Worm (Caenorhabditis elegans) whole organism, L4 larva: ENCODE data around the gene mtrr-1.
A peak's percentile ranks its signal among the peaks of the same experiment; 100 is the strongest.

Source experiments
- F37D6.2 ChIP-seq: sonication (generic microtip); optimal IDR thresholded peaks from 2 replicates; lab custom pipeline; 2016; ENCODE audit warnings: mild to moderate bottlenecking, missing genetic modification characterization, missing compliant biosample characterization
- F44E2.7 ChIP-seq: fragments of 200-800 bp; sonication (Bioruptor generic); IDR thresholded peaks from 2 replicates; pipeline ENCODE4 v2.1.2; 2022; ENCODE audit warnings: missing genetic modification characterization, missing compliant biosample characterization
- Y105C5A.15 ChIP-seq: fragments of 200-800 bp; sonication (Bioruptor generic); IDR thresholded peaks from 2 replicates; pipeline ENCODE4 v1.3.6; 2022; ENCODE audit warnings: missing genetic modification characterization, missing compliant biosample characterization
- Y5F2A.4 ChIP-seq: fragments of 200-800 bp; sonication (Bioruptor generic); optimal IDR thresholded peaks from 2 replicates; lab custom pipeline; 2018; ENCODE audit warnings: mild to moderate bottlenecking, missing genetic modification characterization, missing compliant biosample characterization
- ZK337.2 ChIP-seq: fragments of 200-800 bp; sonication (Bioruptor generic); IDR thresholded peaks from 2 replicates; pipeline ENCODE4 v1.3.6; 2022; ENCODE audit warnings: missing genetic modification reagents, missing genetic modification characterization, missing compliant biosample characterization
- ZK546.5 ChIP-seq, 2 experiments: sonication (generic microtip); optimal IDR thresholded peaks; 2 replicates each; lab custom pipeline; 2017; ENCODE audit warnings: missing biosample characterization in 2 of 2, missing genetic modification characterization in 2 of 2
- aly-2 ChIP-seq: sonication (generic microtip); optimal IDR thresholded peaks from 2 replicates; lab custom pipeline; 2018; ENCODE audit warnings: missing biosample characterization, missing genetic modification characterization
- cey-2 ChIP-seq: sonication (generic microtip); optimal IDR thresholded peaks from 3 replicates; lab custom pipeline; 2017; ENCODE audit warnings: missing genetic modification characterization, mild to moderate bottlenecking, missing compliant biosample characterization, antibody characterized with exemption, borderline replicate concordance; ENCODE audit not compliant: insufficient read depth
- daf-16 ChIP-seq, 3 experiments: sonication (generic microtip); optimal IDR thresholded peaks; 2 replicates each; lab custom pipeline; 2016 to 2017; ENCODE audit warnings: missing genetic modification characterization in 3 of 3, missing genetic modification reagents in 3 of 3, mild to moderate bottlenecking in 2 of 3, missing compliant biosample characterization in 2 of 3, missing biosample characterization in 1 of 3, moderate library complexity in 1 of 3
- dpl-1 ChIP-seq: fragments of 150-350 bp; optimal IDR thresholded peaks from 2 replicates; lab custom pipeline; 2014; ENCODE audit warnings: missing biosample characterization, missing genetic modification reagents, missing genetic modification characterization
- fkh-10 ChIP-seq: fragments of 150-350 bp; optimal IDR thresholded peaks from 2 replicates; lab custom pipeline; 2014; ENCODE audit warnings: missing biosample characterization, missing genetic modification reagents, missing genetic modification characterization
- hif-1 ChIP-seq, 2 experiments: sonication (generic microtip); optimal IDR thresholded peaks; 2 replicates each; lab custom pipeline; 2016 to 2017; ENCODE audit warnings: missing compliant biosample characterization in 2 of 2, missing genetic modification characterization in 2 of 2, missing genetic modification reagents in 2 of 2, missing genotype in 2 of 2, mild to moderate bottlenecking in 1 of 2
- hlh-11 ChIP-seq: fragments of 200-800 bp; sonication (Bioruptor generic); optimal IDR thresholded peaks from 2 replicates; lab custom pipeline; 2018; ENCODE audit warnings: mild to moderate bottlenecking, missing genetic modification characterization, missing compliant biosample characterization
- lim-7 ChIP-seq: fragments of 200-800 bp; sonication (Bioruptor generic); IDR thresholded peaks from 2 replicates; pipeline ENCODE4 v1.3.6; 2022; ENCODE audit warnings: missing genetic modification characterization, missing compliant biosample characterization
- lin-39 ChIP-seq: fragments of 150-350 bp; optimal IDR thresholded peaks from 2 replicates; lab custom pipeline; 2014; ENCODE audit warnings: missing biosample characterization, missing genetic modification reagents, missing genetic modification characterization
- lsy-2 ChIP-seq, 2 experiments: fragments of 150-350 bp in 1 of 2; sonication (generic microtip) in 1 of 2; optimal IDR thresholded peaks; 2 replicates each; lab custom pipeline; 2014 to 2017; ENCODE audit warnings: missing biosample characterization in 2 of 2, missing genetic modification characterization in 2 of 2
- mdl-1 ChIP-seq, 2 experiments: fragments of 150-350 bp in 1 of 2; sonication (generic microtip) in 1 of 2; optimal IDR thresholded peaks; 2 replicates each; lab custom pipeline; 2014 to 2017; ENCODE audit warnings: missing biosample characterization in 2 of 2, missing genetic modification characterization in 2 of 2
- nhr-11 ChIP-seq: fragments of 150-350 bp; optimal IDR thresholded peaks from 2 replicates; lab custom pipeline; 2014; ENCODE audit warnings: missing biosample characterization, missing genetic modification characterization
- nhr-28 ChIP-seq: fragments of 150-350 bp; optimal IDR thresholded peaks from 2 replicates; lab custom pipeline; 2014; ENCODE audit warnings: missing biosample characterization, missing genetic modification characterization
- nhr-48 ChIP-seq: sonication (generic microtip); optimal IDR thresholded peaks from 2 replicates; lab custom pipeline; 2016; ENCODE audit warnings: mild to moderate bottlenecking, missing genetic modification characterization, missing compliant biosample characterization
- pha-4 ChIP-seq, 2 experiments: fragments of 150-350 bp in 1 of 2; fragments of 200-800 bp in 1 of 2; sonication (Bioruptor generic) in 1 of 2; IDR thresholded peaks in 1 of 2; optimal IDR thresholded peaks in 1 of 2; 2 replicates each; pipeline versions ENCODE4 v1.3.6 to Lab custom; 2014 to 2022; ENCODE audit warnings: missing genetic modification characterization in 2 of 2, missing genetic modification reagents in 2 of 2, missing biosample characterization in 1 of 2, missing compliant biosample characterization in 1 of 2
- pqm-1 ChIP-seq: sonication (generic microtip); optimal IDR thresholded peaks from 2 replicates; lab custom pipeline; 2017; ENCODE audit warnings: missing biosample characterization, missing genetic modification characterization
- rbr-2 ChIP-seq: sonication (generic microtip); optimal IDR thresholded peaks from 2 replicates; lab custom pipeline; 2016; ENCODE audit warnings: missing genotype, missing genetic modification characterization, missing compliant biosample characterization
- set-16 ChIP-seq: fragments of 200-800 bp; sonication (Bioruptor generic); IDR thresholded peaks from 2 replicates; pipeline ENCODE4 v1.3.6; 2022; ENCODE audit warnings: missing genetic modification reagents, missing genetic modification characterization, missing compliant biosample characterization
- tag-97 ChIP-seq: fragments of 200-800 bp; sonication (Bioruptor generic); IDR thresholded peaks from 2 replicates; pipeline ENCODE4 v1.3.6; 2022; ENCODE audit warnings: missing genetic modification characterization, missing compliant biosample characterization
- unc-62 ChIP-seq, 3 experiments: fragments of 150-350 bp in 1 of 3; sonication (generic microtip); optimal IDR thresholded peaks in 2 of 3; peaks in 1 of 3; 1 replicate in 1 of 3; 2 replicates in 2 of 3; lab custom pipeline; 2014 to 2017; ENCODE audit warnings: missing biosample characterization in 3 of 3, missing genetic modification characterization in 3 of 3, missing genetic modification reagents in 3 of 3, missing genotype in 1 of 3
- zfp-2 ChIP-seq: sonication (generic microtip); optimal IDR thresholded peaks from 2 replicates; lab custom pipeline; 2016; ENCODE audit warnings: mild to moderate bottlenecking, missing genetic modification characterization, missing compliant biosample characterization
- zip-11 ChIP-seq: fragments of 200-800 bp; sonication (Bioruptor generic); IDR thresholded peaks from 2 replicates; pipeline ENCODE4 v1.3.6; 2022; ENCODE audit warnings: missing genetic modification characterization, missing compliant biosample characterization
- zip-2 ChIP-seq: fragments of 150-350 bp; optimal IDR thresholded peaks from 2 replicates; lab custom pipeline; 2014; ENCODE audit warnings: missing biosample characterization, missing genetic modification characterization
- ztf-11 ChIP-seq: fragments of 150-350 bp; optimal IDR thresholded peaks from 2 replicates; lab custom pipeline; 2014; ENCODE audit warnings: missing biosample characterization, missing genetic modification characterization

Gene mtrr-1

DNA sequence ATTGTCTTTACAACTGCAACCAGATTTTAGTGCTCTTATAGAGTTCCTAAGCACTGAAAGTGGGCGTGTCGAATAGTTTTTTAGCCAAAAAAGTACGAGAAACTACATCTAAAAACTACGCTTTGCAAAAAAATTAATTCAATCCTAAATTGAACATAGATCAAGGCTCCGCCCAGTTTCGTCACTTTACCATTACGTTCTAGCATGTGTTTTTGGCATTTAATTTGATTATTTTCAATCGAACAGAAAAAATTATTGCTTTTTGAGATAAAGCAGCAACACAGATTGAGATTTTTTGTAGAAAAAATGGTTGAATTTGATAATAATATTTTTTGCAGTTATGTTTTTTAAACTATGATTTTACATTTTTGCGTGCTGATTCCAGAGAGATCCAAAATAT, 31.6 kb upstream of the mtrr-1 start, which contains the start of gene nlp-82:
nlp-82 (minus strand) TSS at position 101 of the 400 bp plus-strand sequence.
- TF ChIP-seq ZK546.5 (tag; optimal IDR thresholded peaks at IDR 0.05; lab: Kevin White, UChicago) = no peak
- no peak for TF ChIP-seq zip-11
- no peak for TF ChIP-seq ZK337.2
- TF ChIP-seq Y5F2A.4 (GFP tag; lab: Kevin White, UChicago) = no peak
- no peak for TF ChIP-seq pha-4 (GFP tag; IDR thresholded peaks at IDR 0.05; lab: Robert Waterston, UW)
- TF ChIP-seq pha-4 (tag; optimal IDR thresholded peaks at IDR 0.05; lab: Kevin White, UChicago) = no peak
- no peak for TF ChIP-seq dpl-1 (GFP tag; lab: Kevin White, UChicago)
- no peak for TF ChIP-seq hif-1 (tag; optimal IDR thresholded peaks at IDR 0.05; lab: Kevin White, UChicago)
- TF ChIP-seq pqm-1 (tag; lab: Kevin White, UChicago) = no peak
- no peak for TF ChIP-seq rbr-2 (tag; lab: Kevin White, UChicago)
- no peak for TF ChIP-seq zfp-2

- TF ChIP-seq set-16 (GFP tag; lab: Robert Waterston, UW) (no peak), lin-39 (tag; lab: Kevin White, UChicago) (no peak), F37D6.2 (no peak), ztf-11 (tag; lab: Kevin White, UChicago) (no peak)
Measured at ce11 chrII:9258034-9258556, 27.7 kb upstream of the mtrr-1 start.

ce11 chrII:9258566-9258965, 27.2 kb upstream of the mtrr-1 start:
- TF ChIP-seq dpl-1 (GFP tag; lab: Kevin White, UChicago) = no peak
- no peak for TF ChIP-seq pqm-1 (tag; lab: Kevin White, UChicago)
- TF ChIP-seq F44E2.7 (GFP tag; lab: Robert Waterston, UW) = no peak
- peak in 1 of 2 experiments; percentile 82 for TF ChIP-seq unc-62 (GFP tag; optimal IDR thresholded peaks at IDR 0.05 in 1 of 2; lab: Kevin White, UChicago)
- TF ChIP-seq unc-62 (tag; optimal IDR thresholded peaks at IDR 0.05; lab: Kevin White, UChicago) = no peak
- no peak for TF ChIP-seq lin-39 (tag; lab: Kevin White, UChicago)

- no peak for TF ChIP-seq zip-2 (tag; lab: Kevin White, UChicago)
- TF ChIP-seq nhr-28 (tag; lab: Kevin White, UChicago) = peak; percentile 16
Measured at ce11 chrII:9260026-9260425, 25.7 kb upstream of the mtrr-1 start.

DNA sequence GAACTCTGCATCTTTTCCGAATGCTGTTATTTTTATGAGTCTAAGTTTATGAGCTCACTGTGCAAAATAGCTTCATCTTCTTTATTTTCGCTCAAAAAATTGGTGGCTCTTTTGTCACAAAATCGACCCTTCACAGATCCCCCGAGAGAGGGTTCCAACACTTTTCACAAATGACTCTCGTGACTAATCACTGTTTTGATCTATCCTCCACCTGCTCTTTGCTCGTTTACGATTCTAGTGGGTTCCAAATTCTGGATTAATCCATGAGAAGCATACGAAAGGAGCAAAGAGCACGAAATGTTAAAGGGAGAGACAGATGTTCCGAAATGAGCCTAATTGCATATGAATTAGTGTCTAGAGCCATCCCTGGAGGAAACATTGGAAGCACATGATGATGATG, 24.4 kb upstream of the mtrr-1 start:
- TF ChIP-seq unc-62 (GFP tag; optimal IDR thresholded peaks at IDR 0.05 in 1 of 2; lab: Kevin White, UChicago) (peak in 1 of 2 experiments; percentile 86), unc-62 (tag; optimal IDR thresholded peaks at IDR 0.05; lab: Kevin White, UChicago) (no peak), fkh-10 (GFP tag; lab: Kevin White, UChicago) (no peak)

ce11 chrII:9261931-9262562, 23.7 kb upstream of the mtrr-1 start, which contains the start of gene aqp-2:
TSS of gene aqp-2 (minus strand) at chrII:9261981.
- TF ChIP-seq nhr-48 (tag; lab: Kevin White, UChicago) = no peak
- TF ChIP-seq hlh-11 = peak; percentile 50
- peak in 1 of 2 experiments; percentile 39 for TF ChIP-seq mdl-1 (tag; optimal IDR thresholded peaks at IDR 0.05; lab: Kevin White, UChicago)
- TF ChIP-seq aly-2 (tag; lab: Kevin White, UChicago) = no peak
- no peak for TF ChIP-seq dpl-1 (GFP tag; lab: Kevin White, UChicago)
- peak in 1 of 2 experiments; percentile 97 for TF ChIP-seq daf-16 (GFP tag; optimal IDR thresholded peaks at IDR 0.05; lab: Kevin White, UChicago)
- no peak for TF ChIP-seq daf-16 (tag; optimal IDR thresholded peaks at IDR 0.05; lab: Kevin White, UChicago)
- TF ChIP-seq hif-1 (tag; optimal IDR thresholded peaks at IDR 0.05; lab: Kevin White, UChicago) = no peak
- no peak for TF ChIP-seq Y105C5A.15
- peak; percentile 28 for TF ChIP-seq nhr-11 (tag; lab: Kevin White, UChicago)
- no peak for TF ChIP-seq lim-7 (GFP tag; lab: Robert Waterston, UW)
- peak in 1 of 2 experiments; percentile 56 for TF ChIP-seq unc-62 (GFP tag; optimal IDR thresholded peaks at IDR 0.05 in 1 of 2; lab: Kevin White, UChicago)
- TF ChIP-seq unc-62 (tag; optimal IDR thresholded peaks at IDR 0.05; lab: Kevin White, UChicago) = no peak
- no peak for TF ChIP-seq cey-2 (tag; lab: Kevin White, UChicago)
- TF ChIP-seq tag-97 = no peak
- TF ChIP-seq set-16 (GFP tag; lab: Robert Waterston, UW) = peak; percentile 31; the same call in 1 of the 2 replicates
- TF ChIP-seq lsy-2 (tag; optimal IDR thresholded peaks at IDR 0.05; lab: Kevin White, UChicago) = no peak
- no peak for TF ChIP-seq ztf-11 (tag; lab: Kevin White, UChicago)
